Worm (Caenorhabditis elegans) whole organism, early embryonic: ENCODE results near the gene ZK1248.11.

Experiments
- B0310.2 ChIP-seq: sonication (generic microtip); optimal IDR thresholded peaks from 2 replicates; lab custom pipeline; 2016; ENCODE audit warnings: mild to moderate bottlenecking, missing genetic modification characterization, missing compliant biosample characterization
- aly-1 ChIP-seq: sonication (generic microtip); optimal IDR thresholded peaks from 2 replicates; lab custom pipeline; 2016; ENCODE audit warnings: missing genetic modification characterization, missing compliant biosample characterization
- ama-1 ChIP-seq: fragments of 150-350 bp; optimal IDR thresholded peaks from 2 replicates; lab custom pipeline; 2014
- ceh-13 ChIP-seq: fragments of 200-800 bp; sonication (Bioruptor generic); optimal IDR thresholded peaks from 2 replicates; lab custom pipeline; 2018; ENCODE audit warnings: mild to moderate bottlenecking, missing genetic modification characterization, missing compliant biosample characterization
- ceh-36 ChIP-seq: sonication (generic microtip); optimal IDR thresholded peaks from 2 replicates; lab custom pipeline; 2016; ENCODE audit warnings: missing genetic modification characterization, inconsistent platforms, missing compliant biosample characterization
- flt-1 ChIP-seq: fragments of 200-800 bp; sonication (Bioruptor generic); IDR thresholded peaks from 2 replicates; pipeline ENCODE4 v1.3.6; 2022; ENCODE audit warnings: missing genetic modification characterization, missing compliant biosample characterization
- hmbx-1 ChIP-seq: sonication (generic microtip); optimal IDR thresholded peaks from 2 replicates; lab custom pipeline; 2016; ENCODE audit warnings: mild to moderate bottlenecking, missing genetic modification characterization, missing compliant biosample characterization
- sea-1 ChIP-seq: fragments of 200-800 bp; sonication (Bioruptor generic); conservative IDR thresholded peaks from 2 replicates; pipeline ENCODE4 v1.3.6; 2022; ENCODE audit warnings: missing genetic modification characterization, missing compliant biosample characterization
- tbx-11 ChIP-seq: fragments of 200-800 bp; sonication (Bioruptor generic); IDR thresholded peaks from 2 replicates; pipeline ENCODE4 v1.3.6; 2022; ENCODE audit warnings: missing genetic modification characterization, missing compliant biosample characterization
- tra-4 ChIP-seq: sonication (generic microtip); optimal IDR thresholded peaks from 2 replicates; lab custom pipeline; 2017; ENCODE audit warnings: missing genetic modification characterization, missing compliant biosample characterization

DNA sequence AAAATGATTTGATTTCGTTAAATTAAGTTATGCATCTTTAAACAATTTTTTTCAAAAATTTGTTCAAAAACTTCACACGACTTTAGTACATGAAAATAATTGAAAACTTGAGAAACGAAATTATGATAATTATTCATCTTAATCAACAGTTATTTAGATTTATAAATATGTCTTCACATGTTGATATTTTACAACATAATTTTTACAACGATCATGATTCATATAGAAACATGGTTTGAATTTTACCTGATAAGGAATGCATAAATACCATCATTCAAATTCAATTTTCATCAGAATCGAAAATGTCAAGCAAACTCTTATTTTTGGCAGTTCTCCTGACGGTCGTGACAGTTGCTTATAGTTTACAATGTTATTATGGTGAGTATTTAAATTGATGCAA is 35.5 kb upstream of the ZK1248.11 start, which contains the start of gene tag-234:
- no peak for TF ChIP-seq flt-1 (GFP tag; lab: Robert Waterston, UW)
- no peak for TF ChIP-seq ama-1
- no peak for TF ChIP-seq tra-4 (tag; lab: Kevin White, UChicago)
- TF ChIP-seq hmbx-1 (tag; lab: Kevin White, UChicago) = no peak
- no peak for TF ChIP-seq ceh-36 (tag; lab: Kevin White, UChicago)
- TF ChIP-seq B0310.2 (tag; lab: Kevin White, UChicago) = no peak
- no peak for TF ChIP-seq sea-1 (GFP tag; lab: Robert Waterston, UW)
- TF ChIP-seq ceh-13 = no peak
- TF ChIP-seq aly-1 (tag; lab: Kevin White, UChicago) = no peak
- TF ChIP-seq tbx-11 (GFP tag; lab: Robert Waterston, UW) = no peak
